Worm (Caenorhabditis elegans): ENCODE data around the gene idpp-16.
A peak's percentile ranks its signal among the peaks of the same experiment; 100 is the strongest.

idpp-16 gene

DNA sequence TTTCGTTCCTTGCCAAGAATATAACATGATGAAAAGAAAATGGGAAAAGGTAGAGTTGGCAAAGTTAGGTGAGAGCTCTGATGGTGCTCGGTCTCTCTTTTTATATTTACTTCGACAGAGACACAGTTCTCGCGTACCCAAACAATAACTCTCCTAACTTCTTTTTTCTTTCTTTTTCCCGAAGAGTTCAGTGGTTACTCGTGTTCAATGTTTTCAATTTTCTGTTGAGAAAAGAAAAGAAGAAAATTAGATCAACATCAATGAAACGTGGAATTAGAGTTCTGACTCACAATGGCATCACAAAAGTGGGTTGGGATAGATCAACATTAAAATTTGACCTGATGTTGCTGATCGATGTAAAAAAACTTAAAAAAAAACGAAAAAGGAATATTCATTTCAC lies at the start of gene idpp-16:
Gene idpp-16 (minus strand): TSS at position 101 of the 400 bp plus-strand sequence.
- TF ChIP-seq ama-1 (optimal IDR thresholded peaks at IDR 0.05): no peak
- no peak for TF ChIP-seq B0310.2 (tag; optimal IDR thresholded peaks at IDR 0.05)
- TF ChIP-seq aly-1 (tag; optimal IDR thresholded peaks at IDR 0.05): no peak
- TF ChIP-seq sea-1 (GFP tag; conservative IDR thresholded peaks at IDR 0.05): no peak
- TF ChIP-seq flt-1 (GFP tag; IDR thresholded peaks at IDR 0.05): no peak
- TF ChIP-seq F13C5.2 (tag; optimal IDR thresholded peaks at IDR 0.05): no peak
- no peak for TF ChIP-seq tbx-37 (GFP tag; conservative IDR thresholded peaks at IDR 0.05)
- TF ChIP-seq ets-7 (tag; optimal IDR thresholded peaks at IDR 0.05): no peak
- no peak for TF ChIP-seq hnd-1 (tag; optimal IDR thresholded peaks at IDR 0.05)
- no peak for TF ChIP-seq ceh-13 (GFP tag; optimal IDR thresholded peaks at IDR 0.05)
- TF ChIP-seq pes-1 (GFP tag; IDR thresholded peaks at IDR 0.05): no peak
- TF ChIP-seq hmg-4 (GFP tag; optimal IDR thresholded peaks at IDR 0.05): no peak
- no peak for TF ChIP-seq tra-4 (tag; optimal IDR thresholded peaks at IDR 0.05)
- no peak for TF ChIP-seq ceh-36 (tag; optimal IDR thresholded peaks at IDR 0.05)
- no peak for TF ChIP-seq scrt-1 (GFP tag; IDR thresholded peaks at IDR 0.05)

DNA sequence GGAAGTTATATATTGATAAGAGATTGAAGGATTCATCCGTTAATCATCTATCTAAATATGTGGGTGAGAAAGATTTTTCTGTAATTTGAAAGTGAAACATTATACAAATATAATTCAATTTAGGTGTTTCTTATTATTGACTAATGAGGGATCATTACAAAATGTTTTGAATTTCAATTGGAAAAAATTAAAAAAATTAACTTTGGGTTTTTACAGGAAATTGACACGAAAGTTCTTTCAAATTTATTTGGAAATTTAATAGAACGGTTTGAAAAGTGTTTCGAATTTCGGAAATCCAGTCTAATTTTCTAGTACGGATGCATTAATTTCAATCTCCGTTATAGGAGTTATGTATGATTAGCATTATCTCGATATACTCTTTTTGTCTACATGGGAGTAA lies 46.8 kb upstream of the idpp-16 start:
- TF ChIP-seq hmg-4 (GFP tag; optimal IDR thresholded peaks at IDR 0.05) (no peak), pes-1 (GFP tag; IDR thresholded peaks at IDR 0.05) (no peak), ama-1 (optimal IDR thresholded peaks at IDR 0.05) (no peak), F13C5.2 (tag; optimal IDR thresholded peaks at IDR 0.05) (no peak), ceh-13 (GFP tag; optimal IDR thresholded peaks at IDR 0.05) (no peak), ceh-36 (tag; optimal IDR thresholded peaks at IDR 0.05) (no peak)

DNA sequence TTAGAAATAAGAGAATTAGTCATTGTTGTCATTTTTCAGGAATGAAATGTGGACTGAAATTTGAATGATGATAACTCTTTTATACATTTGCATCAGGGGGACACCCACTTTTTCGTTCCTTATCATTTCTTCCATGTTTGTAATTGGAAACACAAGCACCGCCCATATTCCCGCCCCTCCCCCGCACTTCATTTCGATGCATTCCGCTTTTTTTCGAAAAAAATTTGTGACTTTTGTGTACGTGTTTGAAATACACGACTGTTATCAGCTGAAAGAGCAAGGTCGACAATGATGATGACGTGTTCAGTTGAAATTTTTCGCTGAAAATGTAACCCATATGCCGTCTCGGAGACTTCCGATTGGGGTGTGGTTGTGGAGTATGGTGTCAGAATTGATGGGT lies 44.4 kb upstream of the idpp-16 start, which contains the start of gene zip-10:
Gene zip-10 (minus strand): TSS at position 43 of the 400 bp plus-strand sequence.
- TF ChIP-seq ceh-36 (tag; optimal IDR thresholded peaks at IDR 0.05) (no peak), hmbx-1 (tag; optimal IDR thresholded peaks at IDR 0.05) (no peak), tbx-37 (GFP tag; conservative IDR thresholded peaks at IDR 0.05) (no peak), tra-4 (tag; optimal IDR thresholded peaks at IDR 0.05) (no peak), hnd-1 (tag; optimal IDR thresholded peaks at IDR 0.05) (no peak), scrt-1 (GFP tag; IDR thresholded peaks at IDR 0.05) (no peak)

DNA sequence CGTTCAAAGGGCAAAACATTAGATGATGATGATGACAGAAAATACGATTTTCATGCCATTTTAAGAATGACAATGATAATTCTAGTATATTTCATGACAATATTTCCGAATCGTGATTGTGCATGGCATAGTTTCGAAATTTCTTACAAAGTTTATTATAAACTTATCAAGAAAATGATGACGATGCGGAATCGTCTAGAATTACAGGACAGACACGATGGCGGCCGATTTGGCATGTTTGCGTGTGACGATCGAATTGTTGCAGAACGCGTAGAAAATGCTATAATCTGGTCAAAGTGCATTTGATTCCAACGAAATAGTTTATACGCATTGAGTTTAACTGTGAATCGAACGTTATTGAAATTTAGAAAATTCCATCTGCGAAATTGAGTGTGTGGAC lies 42.9 kb upstream of the idpp-16 start:
- no peak for TF ChIP-seq sea-1 (GFP tag; conservative IDR thresholded peaks at IDR 0.05)

DNA sequence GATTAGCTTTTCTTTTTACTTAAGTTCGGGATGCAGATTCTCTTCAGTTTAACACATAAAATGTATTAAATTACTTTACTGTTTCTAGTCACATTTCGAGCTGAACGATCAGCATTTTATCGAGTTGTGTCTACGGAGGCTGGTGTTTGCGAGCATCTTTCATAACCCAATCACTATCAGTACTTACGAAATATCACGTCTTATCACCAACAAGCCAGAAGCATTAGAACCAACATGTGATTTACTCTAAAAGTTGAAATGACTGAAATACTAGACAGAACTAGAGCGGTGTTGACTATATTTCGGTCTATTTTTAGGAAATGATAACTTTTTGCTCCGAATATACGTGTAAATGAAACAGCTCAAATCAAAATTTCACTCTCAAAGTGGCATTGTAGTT lies 42.1 kb upstream of the idpp-16 start:
- TF ChIP-seq tra-4 (tag; optimal IDR thresholded peaks at IDR 0.05) (no peak), hmbx-1 (tag; optimal IDR thresholded peaks at IDR 0.05) (no peak), F13C5.2 (tag; optimal IDR thresholded peaks at IDR 0.05) (no peak), ama-1 (optimal IDR thresholded peaks at IDR 0.05) (no peak), flt-1 (GFP tag; IDR thresholded peaks at IDR 0.05) (no peak), tbx-37 (GFP tag; conservative IDR thresholded peaks at IDR 0.05) (no peak), hnd-1 (tag; optimal IDR thresholded peaks at IDR 0.05) (no peak), tbx-11 (GFP tag; IDR thresholded peaks at IDR 0.05) (no peak), sea-1 (GFP tag; conservative IDR thresholded peaks at IDR 0.05) (no peak), B0310.2 (tag; optimal IDR thresholded peaks at IDR 0.05) (no peak), pes-1 (GFP tag; IDR thresholded peaks at IDR 0.05) (no peak), hmg-4 (GFP tag; optimal IDR thresholded peaks at IDR 0.05) (no peak), scrt-1 (GFP tag; IDR thresholded peaks at IDR 0.05) (no peak), ceh-36 (tag; optimal IDR thresholded peaks at IDR 0.05) (no peak)

DNA sequence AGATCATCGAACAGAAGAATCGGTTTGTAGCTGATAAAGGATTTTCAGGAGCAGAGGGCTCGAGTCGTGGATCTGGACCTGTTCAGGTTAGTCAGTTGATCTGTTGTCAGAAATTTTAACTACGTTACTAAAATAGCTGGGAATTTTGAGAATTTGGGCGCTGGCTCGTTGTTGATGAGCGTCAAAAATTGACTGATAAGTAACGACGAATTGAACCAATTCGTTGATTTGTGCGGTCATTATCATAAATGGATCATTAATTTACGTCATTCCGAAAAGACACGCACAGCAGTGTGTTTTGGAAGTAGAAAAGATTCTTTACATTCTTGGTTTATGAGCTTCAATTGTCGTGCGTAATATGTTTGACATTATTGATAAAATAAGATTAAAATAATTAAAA lies 41.5 kb upstream of the idpp-16 start:
- no peak for TF ChIP-seq pes-1 (GFP tag; IDR thresholded peaks at IDR 0.05)
- TF ChIP-seq sea-1 (GFP tag; conservative IDR thresholded peaks at IDR 0.05): no peak
- no peak for TF ChIP-seq scrt-1 (GFP tag; IDR thresholded peaks at IDR 0.05)
- no peak for TF ChIP-seq F13C5.2 (tag; optimal IDR thresholded peaks at IDR 0.05)
- TF ChIP-seq ceh-13 (GFP tag; optimal IDR thresholded peaks at IDR 0.05): no peak
- no peak for TF ChIP-seq B0310.2 (tag; optimal IDR thresholded peaks at IDR 0.05)
- no peak for TF ChIP-seq flt-1 (GFP tag; IDR thresholded peaks at IDR 0.05)
- TF ChIP-seq tbx-37 (GFP tag; conservative IDR thresholded peaks at IDR 0.05): no peak
- no peak for TF ChIP-seq ama-1 (optimal IDR thresholded peaks at IDR 0.05)
- no peak for TF ChIP-seq ets-7 (tag; optimal IDR thresholded peaks at IDR 0.05)
- TF ChIP-seq hmbx-1 (tag; optimal IDR thresholded peaks at IDR 0.05): no peak
- TF ChIP-seq hnd-1 (tag; optimal IDR thresholded peaks at IDR 0.05): no peak
- TF ChIP-seq tra-4 (tag; optimal IDR thresholded peaks at IDR 0.05): no peak
- TF ChIP-seq aly-1 (tag; optimal IDR thresholded peaks at IDR 0.05): no peak

DNA sequence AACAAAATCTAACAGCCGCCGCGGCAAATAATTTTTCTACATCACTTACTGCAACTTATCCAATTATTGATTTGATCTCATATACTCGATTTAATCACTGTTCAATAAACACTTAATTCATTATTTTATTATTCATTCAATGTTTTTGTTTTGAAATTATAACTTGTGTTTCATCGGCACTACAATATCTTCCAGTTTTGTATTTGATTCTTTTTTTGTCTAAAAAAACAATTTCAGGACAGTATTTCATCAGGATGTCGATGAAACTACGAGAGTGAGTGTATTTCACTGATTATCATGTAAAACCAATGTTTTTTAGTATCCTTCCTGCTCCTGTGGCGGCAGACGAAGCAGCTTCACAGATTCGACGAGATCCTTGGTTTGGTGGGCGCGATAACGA lies 38.9 kb upstream of the idpp-16 start, which contains the start of gene skp-1:
Gene skp-1 (plus strand): TSS at position 238 of the 400 bp plus-strand sequence.
- TF ChIP-seq sea-1 (GFP tag; conservative IDR thresholded peaks at IDR 0.05) (no peak), tbx-37 (GFP tag; conservative IDR thresholded peaks at IDR 0.05) (no peak), B0310.2 (tag; optimal IDR thresholded peaks at IDR 0.05) (no peak), aly-1 (tag; optimal IDR thresholded peaks at IDR 0.05) (no peak), hmbx-1 (tag; optimal IDR thresholded peaks at IDR 0.05) (no peak), ama-1 (optimal IDR thresholded peaks at IDR 0.05) (no peak), F13C5.2 (tag; optimal IDR thresholded peaks at IDR 0.05) (no peak), pes-1 (GFP tag; IDR thresholded peaks at IDR 0.05) (no peak)

DNA sequence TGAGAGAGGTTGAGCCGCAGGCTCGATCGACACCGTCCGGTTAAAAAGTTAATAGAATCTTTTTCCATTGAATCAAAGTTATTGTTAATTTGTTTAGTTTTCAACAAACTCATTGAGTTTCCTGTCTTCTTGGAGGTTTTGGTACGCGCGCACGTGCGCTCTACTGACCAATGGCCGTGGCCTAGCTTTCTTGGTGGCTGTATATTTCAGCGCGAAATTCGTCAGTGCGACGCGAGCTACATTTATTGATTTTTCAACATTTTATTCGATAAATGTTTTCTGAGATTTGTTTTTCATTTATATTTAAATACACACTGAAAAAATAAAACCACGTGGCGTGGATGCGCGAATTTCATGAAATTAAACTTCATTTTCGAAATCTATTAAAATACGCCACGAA lies 37.8 kb upstream of the idpp-16 start, which contains the start of gene bir-1:
Gene bir-1 (plus strand): TSS at position 312 of the 400 bp plus-strand sequence.
- TF ChIP-seq pes-1 (GFP tag; IDR thresholded peaks at IDR 0.05): 0 out of 2 replicates have a peak, but pooled peaks have one; percentile 48
- TF ChIP-seq scrt-1 (GFP tag; IDR thresholded peaks at IDR 0.05): no peak
- no peak for TF ChIP-seq tra-4 (tag; optimal IDR thresholded peaks at IDR 0.05)
- no peak for TF ChIP-seq hmg-4 (GFP tag; optimal IDR thresholded peaks at IDR 0.05)
- peak; percentile 77 for TF ChIP-seq tbx-37 (GFP tag; conservative IDR thresholded peaks at IDR 0.05)
